Worm (Caenorhabditis elegans) whole organism, mixed stage, embryonic: ENCODE measurements around the gene daf-4.

ENCODE experiments used
- blmp-1 ChIP-seq: fragments of 150-350 bp; optimal IDR thresholded peaks from 2 replicates; lab custom pipeline; 2014; ENCODE audit warnings: missing biosample characterization, missing genetic modification characterization
- ces-1 ChIP-seq: fragments of 150-350 bp; optimal IDR thresholded peaks from 2 replicates; lab custom pipeline; 2014; ENCODE audit warnings: missing biosample characterization, missing genetic modification reagents, missing genetic modification characterization
- lin-13 ChIP-seq: fragments of 150-350 bp; optimal IDR thresholded peaks from 2 replicates; lab custom pipeline; 2014; ENCODE audit warnings: missing biosample characterization, missing genetic modification characterization
- lsy-2 ChIP-seq: fragments of 150-350 bp; optimal IDR thresholded peaks from 2 replicates; lab custom pipeline; 2014; ENCODE audit warnings: missing biosample characterization, missing genetic modification characterization
- nhr-12 ChIP-seq: fragments of 150-350 bp; optimal IDR thresholded peaks from 2 replicates; lab custom pipeline; 2014; ENCODE audit warnings: missing biosample characterization, missing genetic modification characterization
- nhr-2 ChIP-seq: fragments of 150-350 bp; optimal IDR thresholded peaks from 2 replicates; lab custom pipeline; 2014; ENCODE audit warnings: missing biosample characterization, missing genetic modification characterization
- nhr-76 ChIP-seq: sonication (generic microtip); optimal IDR thresholded peaks from 2 replicates; lab custom pipeline; 2017; ENCODE audit warnings: missing biosample characterization, missing genetic modification characterization
- snpc-4 ChIP-seq: fragments of 150-350 bp; optimal IDR thresholded peaks from 2 replicates; lab custom pipeline; 2014; ENCODE audit warnings: missing biosample characterization, missing genetic modification characterization
- unc-39 ChIP-seq: fragments of 150-350 bp; optimal IDR thresholded peaks from 2 replicates; lab custom pipeline; 2014; ENCODE audit warnings: missing biosample characterization, missing genetic modification characterization
- unc-62 ChIP-seq: fragments of 150-350 bp; optimal IDR thresholded peaks from 2 replicates; lab custom pipeline; 2014; ENCODE audit warnings: missing biosample characterization, missing genetic modification reagents, missing genetic modification characterization
- ztf-11 ChIP-seq: fragments of 150-350 bp; optimal IDR thresholded peaks from 2 replicates; lab custom pipeline; 2014; ENCODE audit warnings: missing biosample characterization, missing genetic modification characterization

ce11 chrIII:5586925-5587324 is 38.0 kb upstream of the daf-4 start, which contains the start of gene F56D2.2:
- TF ChIP-seq unc-62 (GFP tag; lab: Kevin White, UChicago) (no peak), ztf-11 (no peak), nhr-12 (tag; lab: Kevin White, UChicago) (no peak), nhr-76 (no peak), ces-1 (no peak), unc-39 (tag; lab: Kevin White, UChicago) (no peak), blmp-1 (tag; lab: Kevin White, UChicago) (no peak), nhr-2 (tag; lab: Kevin White, UChicago) (peak; percentile 1), lin-13 (no peak), snpc-4 (tag; lab: Kevin White, UChicago) (no peak), lsy-2 (tag; lab: Kevin White, UChicago) (no peak)
